Worm (Caenorhabditis elegans) whole organism, L1 larva: Measurements from ENCODE around the gene R10E4.9.

Experiments
- C04F5.9 ChIP-seq: sonication (generic microtip); optimal IDR thresholded peaks from 2 replicates; lab custom pipeline; 2016; ENCODE audit warnings: missing genetic modification characterization, missing compliant biosample characterization
- C34B4.2 ChIP-seq: sonication (generic microtip); optimal IDR thresholded peaks from 2 replicates; lab custom pipeline; 2017; ENCODE audit warnings: mild to moderate bottlenecking, missing genetic modification characterization, missing compliant biosample characterization
- aly-2 ChIP-seq: fragments of 150-350 bp; optimal IDR thresholded peaks from 2 replicates; lab custom pipeline; 2014; ENCODE audit warnings: missing biosample characterization, missing genetic modification characterization
- blmp-1 ChIP-seq: fragments of 150-350 bp; optimal IDR thresholded peaks from 2 replicates; lab custom pipeline; 2014; ENCODE audit warnings: missing biosample characterization, missing genetic modification characterization
- ceh-8 ChIP-seq: fragments of 200-800 bp; sonication (Bioruptor generic); optimal IDR thresholded peaks from 2 replicates; lab custom pipeline; 2018; ENCODE audit warnings: mild to moderate bottlenecking, missing genetic modification characterization, moderate library complexity, missing compliant biosample characterization
- ceh-82 ChIP-seq, 3 experiments: fragments of 150-350 bp in 1 of 3; sonication (generic microtip) in 2 of 3; optimal IDR thresholded peaks; 2 replicates each; lab custom pipeline; 2014 to 2017; ENCODE audit warnings: missing biosample characterization in 3 of 3, missing genetic modification characterization in 3 of 3
- ceh-90 ChIP-seq: sonication (generic microtip); optimal IDR thresholded peaks from 2 replicates; lab custom pipeline; 2016; ENCODE audit warnings: missing genetic modification characterization, missing compliant biosample characterization
- efl-1 ChIP-seq, 4 experiments: fragments of 150-350 bp; optimal IDR thresholded peaks in 3 of 4; peaks in 1 of 4; 1 replicate in 1 of 4; 2 replicates in 3 of 4; lab custom pipeline; 2014; ENCODE audit warnings: missing biosample characterization in 2 of 4, missing genetic modification characterization in 2 of 4, missing genetic modification reagents in 2 of 4
- elt-2 ChIP-seq: sonication (generic microtip); optimal IDR thresholded peaks from 2 replicates; lab custom pipeline; 2016; ENCODE audit warnings: missing genetic modification characterization, mild to moderate bottlenecking, inconsistent platforms, missing compliant biosample characterization, missing genetic modification reagents
- hpl-2 ChIP-seq: fragments of 150-350 bp; optimal IDR thresholded peaks from 2 replicates; lab custom pipeline; 2014; ENCODE audit warnings: missing biosample characterization, missing genetic modification reagents, missing genetic modification characterization
- isw-1 ChIP-seq: fragments of 200-800 bp; sonication (Bioruptor generic); IDR thresholded peaks from 2 replicates; pipeline ENCODE4 v1.3.6; 2022; ENCODE audit warnings: missing genetic modification characterization, missing compliant biosample characterization
- jun-1 ChIP-seq: fragments of 150-350 bp; optimal IDR thresholded peaks from 2 replicates; lab custom pipeline; 2014; ENCODE audit warnings: missing biosample characterization, missing genetic modification reagents, missing genetic modification characterization
- lin-14 ChIP-seq: fragments of 200-800 bp; sonication (Bioruptor generic); optimal IDR thresholded peaks from 2 replicates; lab custom pipeline; 2018; ENCODE audit warnings: mild to moderate bottlenecking, missing genetic modification characterization, moderate library complexity, missing compliant biosample characterization
- lsy-2 ChIP-seq, 2 experiments: fragments of 150-350 bp; optimal IDR thresholded peaks; 2 replicates each; lab custom pipeline; 2014; ENCODE audit warnings: missing biosample characterization in 2 of 2, missing genetic modification characterization in 2 of 2
- mab-9 ChIP-seq: fragments of 200-800 bp; sonication (Bioruptor generic); IDR thresholded peaks from 2 replicates; pipeline ENCODE4 v1.3.6; 2022; ENCODE audit warnings: missing genetic modification reagents, missing genetic modification characterization, missing compliant biosample characterization
- nhr-12 ChIP-seq: sonication (generic microtip); optimal IDR thresholded peaks from 2 replicates; lab custom pipeline; 2017; ENCODE audit warnings: missing biosample characterization, missing genetic modification characterization
- nhr-47 ChIP-seq: sonication (generic microtip); optimal IDR thresholded peaks from 2 replicates; lab custom pipeline; 2016; ENCODE audit warnings: mild to moderate bottlenecking, missing genetic modification characterization, moderate library complexity, missing compliant biosample characterization
- nhr-84 ChIP-seq: sonication (generic microtip); optimal IDR thresholded peaks from 2 replicates; lab custom pipeline; 2017; ENCODE audit warnings: missing biosample characterization, missing genetic modification characterization
- nhr-85 ChIP-seq: sonication (generic microtip); peaks from one replicate; lab custom pipeline; 2016; ENCODE audit warnings: missing genetic modification characterization, inconsistent platforms, missing compliant biosample characterization
- unc-130 ChIP-seq: fragments of 150-350 bp; optimal IDR thresholded peaks from 2 replicates; lab custom pipeline; 2017; ENCODE audit warnings: missing biosample characterization, missing genetic modification characterization, inconsistent platforms
- zag-1 ChIP-seq: fragments of 150-350 bp; optimal IDR thresholded peaks from 2 replicates; lab custom pipeline; 2014; ENCODE audit warnings: missing biosample characterization, missing genetic modification characterization

Gene R10E4.9

DNA sequence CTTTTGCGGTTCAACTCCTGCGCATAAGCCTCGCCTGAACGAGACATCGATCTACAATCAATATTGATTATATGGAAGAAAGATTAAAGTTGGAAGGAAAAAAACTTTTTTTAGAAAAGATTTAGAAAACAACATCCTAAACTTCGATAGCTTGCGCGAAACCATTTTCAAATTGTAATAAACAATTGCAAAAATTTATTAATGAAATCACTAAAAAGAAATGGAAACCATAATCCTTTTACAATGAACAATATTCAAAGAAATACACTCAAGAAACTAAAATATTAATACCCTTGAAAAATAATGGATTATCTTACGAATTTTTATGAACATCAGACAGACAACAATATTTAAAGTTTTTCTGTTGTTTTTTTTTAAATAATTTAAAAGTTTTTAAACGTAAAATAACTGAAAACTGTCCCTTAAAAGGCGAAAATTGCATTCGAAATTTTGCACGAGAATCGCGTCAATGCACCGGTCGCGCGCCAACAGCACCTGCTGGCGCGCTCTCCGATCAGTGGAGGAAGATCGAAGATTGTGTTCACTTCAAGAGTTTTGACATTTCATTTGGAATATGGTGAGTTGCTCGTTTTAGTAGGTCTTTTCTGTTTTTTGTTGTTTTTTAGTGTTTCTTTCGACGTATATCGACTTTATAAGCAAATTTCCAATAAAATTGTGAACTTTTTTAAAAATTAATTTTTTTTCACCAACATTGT is 32.8 kb downstream of the R10E4.9 start, which contains the start of the genes sftb-1 and R10E4.1 (continued):
- TF ChIP-seq jun-1 (tag; lab: Kevin White, UChicago) (peak; percentile 40), nhr-12 (tag; lab: Kevin White, UChicago) (no peak), zag-1 (tag; lab: Kevin White, UChicago) (no peak), nhr-84 (tag; lab: Kevin White, UChicago) (no peak), lsy-2 (tag; optimal IDR thresholded peaks at IDR 0.05; lab: Kevin White, UChicago) (peak; percentile 84 to 85)

DNA sequence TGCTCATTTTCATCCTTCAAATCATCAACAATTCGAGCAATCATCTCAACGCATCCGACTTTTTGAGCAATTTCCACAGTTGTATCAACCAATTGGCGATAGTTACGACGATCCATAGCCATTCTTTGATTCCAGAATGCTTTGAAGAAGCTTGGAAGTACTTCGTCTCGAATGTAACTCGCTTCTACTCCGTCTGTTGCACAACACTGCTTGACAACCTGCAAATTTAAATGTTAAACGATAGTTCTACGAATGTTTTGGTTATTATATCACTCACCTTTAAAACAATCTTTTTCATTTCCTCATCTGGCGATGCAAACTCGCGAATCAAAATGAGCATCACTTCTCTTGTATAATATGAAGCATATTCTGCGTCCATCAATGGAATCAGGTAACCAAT is 36.3 kb downstream of the R10E4.9 start:
- TF ChIP-seq hpl-2 (GFP tag; lab: Kevin White, UChicago) (no peak), efl-1 (optimal IDR thresholded peaks at IDR 0.05; lab: Kevin White, UChicago) (no peak), efl-1 (GFP tag; optimal IDR thresholded peaks at IDR 0.05 in 1 of 2; lab: Kevin White, UChicago) (peak in 1 of 2 experiments; percentile 70)

DNA sequence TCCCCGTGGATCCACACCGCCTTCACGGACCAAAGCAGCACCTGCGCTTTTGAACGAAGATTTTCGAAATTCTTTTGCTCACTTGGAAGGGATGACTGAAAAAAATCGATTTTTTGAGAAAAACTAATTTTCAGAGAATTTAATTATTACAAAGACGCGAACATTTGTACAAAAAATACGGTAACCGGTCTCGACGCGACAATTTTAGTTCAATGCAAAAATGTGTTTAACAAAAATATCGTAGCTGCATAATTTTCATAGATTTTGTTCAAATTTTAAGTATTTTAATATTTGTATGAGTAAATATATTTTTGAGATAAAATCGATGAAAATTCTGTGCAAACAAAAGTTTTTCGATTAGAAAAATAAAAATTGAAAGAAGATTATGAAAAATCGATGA is 39.1 kb downstream of the R10E4.9 start, which contains the start of gene T08A11.1:
TSS of gene T08A11.1 (minus strand) at position 101 of the 400 bp plus-strand sequence.
- TF ChIP-seq mab-9 (GFP tag; lab: Robert Waterston, UW) = no peak
- no peak for TF ChIP-seq isw-1
- TF ChIP-seq blmp-1 (tag; lab: Kevin White, UChicago) = no peak
- TF ChIP-seq aly-2 (tag; lab: Kevin White, UChicago) = no peak
- no peak for TF ChIP-seq ceh-82 (tag; optimal IDR thresholded peaks at IDR 0.05; lab: Kevin White, UChicago)
- no peak for TF ChIP-seq C04F5.9 (tag; lab: Kevin White, UChicago)

DNA sequence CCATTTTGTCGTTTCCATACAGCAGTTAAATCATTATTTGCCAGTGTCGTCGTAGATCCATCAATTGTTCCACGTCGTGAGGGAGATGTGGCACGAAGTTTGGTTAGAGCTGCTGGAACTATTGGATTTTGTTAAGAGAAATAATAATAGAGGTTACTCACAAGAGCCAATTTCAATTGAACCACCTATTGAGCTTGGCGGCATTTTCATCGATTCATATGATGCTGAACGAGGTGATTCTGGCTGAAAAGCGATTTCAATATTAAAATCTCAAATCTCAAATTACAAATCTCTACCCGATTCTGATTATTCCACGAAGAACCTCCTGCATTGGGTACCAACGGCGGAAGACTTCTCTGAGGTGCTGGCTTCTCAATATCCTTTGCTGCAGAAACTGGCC is 44.3 kb downstream of the R10E4.9 start:
- TF ChIP-seq C34B4.2 (no peak), ceh-90 (no peak), nhr-85 (tag; lab: Kevin White, UChicago) (no peak), lin-14 (GFP tag; lab: Kevin White, UChicago) (no peak), elt-2 (tag; lab: Kevin White, UChicago) (no peak), nhr-47 (tag; lab: Kevin White, UChicago) (no peak), unc-130 (tag; lab: Kevin White, UChicago) (no peak), ceh-8 (GFP tag; lab: Kevin White, UChicago) (no peak)
- TF ChIP-seq, all 84 proteins: peak for 0
